Fruit fly (Drosophila melanogaster): ENCODE results near the gene CG13023.

dm6 chr3L:16944061-16944460 lies 16.8 kb upstream of the CG13023 start, which contains the start of gene Obp73a:
- TF ChIP-seq MESR4 (GFP tag; optimal IDR thresholded peaks at IDR 0.05) (no peak), CG13424 (tag; optimal IDR thresholded peaks at IDR 0.05) (no peak), pum (GFP tag; optimal IDR thresholded peaks at IDR 0.05) (no peak), CG2712 (tag; optimal IDR thresholded peaks at IDR 0.05) (no peak), CG7987 (GFP tag; optimal IDR thresholded peaks at IDR 0.05) (no peak), Poxn (GFP tag; IDR thresholded peaks at IDR 0.05) (no peak), NC2β (GFP tag; optimal IDR thresholded peaks at IDR 0.05) (no peak), Antp (GFP tag; optimal IDR thresholded peaks at IDR 0.05) (no peak), sna (GFP tag; IDR thresholded peaks at IDR 0.05; ENCODE audit: partially characterized antibody) (no peak), Sin3A (optimal IDR thresholded peaks at IDR 0.05) (no peak), hkb (optimal IDR thresholded peaks at IDR 0.05) (no peak), hkb (GFP tag; IDR thresholded peaks at IDR 0.05) (no peak), Dip3 (GFP tag; optimal IDR thresholded peaks at IDR 0.05) (no peak), CG10274 (GFP tag; optimal IDR thresholded peaks at IDR 0.05) (no peak), CG18619 (GFP tag; optimal IDR thresholded peaks at IDR 0.05) (no peak)
